Fruit fly (Drosophila melanogaster): ENCODE data around the gene CG9356.
A peak's percentile ranks its signal among the peaks of the same experiment; 100 is the strongest.

Gene CG9356

dm6 chr3R:9370413-9370812 is 33.7 kb downstream of the CG9356 start (continued):
- TF ChIP-seq CG15696 (tag; optimal IDR thresholded peaks at IDR 0.05) (no peak), Dek (tag; optimal IDR thresholded peaks at IDR 0.05) (peak; percentile 30), CG10654 (GFP tag; optimal IDR thresholded peaks at IDR 0.05) (peak; percentile 10), CG2889 (GFP tag; IDR thresholded peaks at IDR 0.05) (no peak; the same call in 2 of the 3 replicates), gce (GFP tag; IDR thresholded peaks at IDR 0.05) (no peak), Pdp1 (GFP tag; optimal IDR thresholded peaks at IDR 0.05) (peak; percentile 28 to 49), CG9437 (GFP tag; optimal IDR thresholded peaks at IDR 0.05) (peak; percentile 11), CG12769 (tag; optimal IDR thresholded peaks at IDR 0.05) (peak; percentile 45), Hmr (GFP tag; optimal IDR thresholded peaks at IDR 0.05) (peak; percentile 65), Hr39 (optimal IDR thresholded peaks at IDR 0.05) (no peak), GATAe (GFP tag; conservative IDR thresholded peaks at IDR 0.05) (no peak), CG1603 (tag; optimal IDR thresholded peaks at IDR 0.05) (no peak), ash1 (GFP tag; optimal IDR thresholded peaks at IDR 0.05) (no peak), CG9727 (GFP tag; optimal IDR thresholded peaks at IDR 0.05) (peak; percentile 15), CG31224 (GFP tag; IDR thresholded peaks at IDR 0.05) (peak; percentile 43; the same call in 1 of the 2 replicates), CG10147 (GFP tag; optimal IDR thresholded peaks at IDR 0.05) (peak; percentile 34), CG7839 (tag; optimal IDR thresholded peaks at IDR 0.05) (peak; percentile 60), fd102C (GFP tag; optimal IDR thresholded peaks at IDR 0.05) (no peak), gsb (GFP tag; IDR thresholded peaks at IDR 0.05) (no peak), eve (GFP tag; optimal IDR thresholded peaks at IDR 0.05) (no peak), Meics (GFP tag; optimal IDR thresholded peaks at IDR 0.05) (peak; percentile 76), Ets97D (GFP tag; optimal IDR thresholded peaks at IDR 0.05) (no peak), C15 (GFP tag; IDR thresholded peaks at IDR 0.05) (no peak), sna (GFP tag; IDR thresholded peaks at IDR 0.05; ENCODE audit: partially characterized antibody) (no peak), pros (GFP tag; optimal IDR thresholded peaks at IDR 0.05) (no peak), knrl (GFP tag; IDR thresholded peaks at IDR 0.05; ENCODE audit: partially characterized antibody) (no peak), CG3163 (GFP tag; optimal IDR thresholded peaks at IDR 0.05) (peak; percentile 8), Rfx (GFP tag; IDR thresholded peaks at IDR 0.05) (peak; percentile 81; the same call in 1 of the 2 replicates), ssp (GFP tag; IDR thresholded peaks at IDR 0.05) (peak; percentile 31; the same call in 1 of the 2 replicates), CG32532 (GFP tag; IDR thresholded peaks at IDR 0.05) (peak; percentile 73), BEAF-32 (GFP tag; optimal IDR thresholded peaks at IDR 0.05) (no peak), Antp (GFP tag; optimal IDR thresholded peaks at IDR 0.05) (peak; percentile 23), ftz-f1 (GFP tag; optimal IDR thresholded peaks at IDR 0.05) (no peak), CG11504 (tag; optimal IDR thresholded peaks at IDR 0.05) (peak; percentile 72), Max (GFP tag; optimal IDR thresholded peaks at IDR 0.05) (peak; percentile 11), fd3F (GFP tag; optimal IDR thresholded peaks at IDR 0.05) (peak; percentile 65), maf-S (GFP tag; optimal IDR thresholded peaks at IDR 0.05) (no peak), dpn (GFP tag; optimal IDR thresholded peaks at IDR 0.05) (peak; percentile 53 to 64), her (GFP tag; optimal IDR thresholded peaks at IDR 0.05) (no peak), CG6854 (GFP tag; optimal IDR thresholded peaks at IDR 0.05) (peak; percentile 22), Ets65A (GFP tag) (no peak), CG4707 (GFP tag; optimal IDR thresholded peaks at IDR 0.05) (no peak), Bgb (GFP tag; IDR thresholded peaks at IDR 0.05; ENCODE audit: partially characterized antibody) (no peak), Taf1 (GFP tag; IDR thresholded peaks at IDR 0.05) (peak; percentile 29; the same call in 1 of the 2 replicates), CG42726 (GFP tag; IDR thresholded peaks at IDR 0.05; ENCODE audit: partially characterized antibody) (no peak), CG14860 (GFP tag; IDR thresholded peaks at IDR 0.05; ENCODE audit: partially characterized antibody) (no peak), ap (GFP tag; IDR thresholded peaks at IDR 0.05) (no peak), NfI (GFP tag; optimal IDR thresholded peaks at IDR 0.05) (peak; percentile 53), Chrac-16 (GFP tag; optimal IDR thresholded peaks at IDR 0.05) (peak; percentile 26), Myb (GFP tag; optimal IDR thresholded peaks at IDR 0.05) (peak; percentile 2), CG6791 (GFP tag; IDR thresholded peaks at IDR 0.05; ENCODE audit: partially characterized antibody) (no peak)

Measured in whole organism, embryonic.